Worm (Caenorhabditis elegans): ENCODE data around the gene ampd-1.

ampd-1 gene

DNA sequence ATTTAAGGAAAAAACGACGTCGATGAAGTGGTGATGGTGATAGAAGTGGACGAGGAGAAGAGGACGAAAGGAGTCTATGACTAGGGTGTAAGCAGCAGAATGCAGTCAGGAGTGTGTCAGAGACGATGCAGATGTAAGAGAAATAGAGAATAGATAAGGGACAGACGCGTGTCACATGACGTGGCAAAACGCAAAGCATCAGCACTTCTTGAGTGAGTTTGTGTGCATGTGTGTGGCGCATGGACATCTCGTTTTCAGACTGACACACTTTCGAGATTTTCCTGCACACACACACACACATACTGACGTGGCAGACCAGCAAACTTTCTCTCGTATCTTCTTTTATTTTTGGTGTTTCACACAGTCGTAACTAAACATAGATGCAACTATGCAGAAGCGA is 20.7 kb upstream of the ampd-1 start (continued):
- TF ChIP-seq F23B12.7 (tag; optimal IDR thresholded peaks at IDR 0.05; ENCODE audit: insufficient read depth) (no peak), aptf-2 (GFP tag; conservative IDR thresholded peaks at IDR 0.05) (no peak), attf-6 (GFP tag; IDR thresholded peaks at IDR 0.05) (no peak), ztf-3 (GFP tag; optimal IDR thresholded peaks at IDR 0.05) (no peak), gei-17 (GFP tag; optimal IDR thresholded peaks at IDR 0.05) (no peak), tlf-1 (GFP tag; optimal IDR thresholded peaks at IDR 0.05) (peak; percentile 72), snpc-1.3 (tag; optimal IDR thresholded peaks at IDR 0.05; ENCODE audit: insufficient read depth) (no peak), madf-3 (GFP tag; IDR thresholded peaks at IDR 0.05) (no peak), fkh-3 (tag; optimal IDR thresholded peaks at IDR 0.05) (no peak), madf-8 (GFP tag; conservative IDR thresholded peaks at IDR 0.05) (no peak), mxl-1 (tag; optimal IDR thresholded peaks at IDR 0.05) (no peak), F57C9.4 (tag; optimal IDR thresholded peaks at IDR 0.05) (no peak), egrh-3 (GFP tag; IDR thresholded peaks at IDR 0.05) (0 out of 2 replicates have a peak, but pooled peaks have one; percentile 11), ama-1 (optimal IDR thresholded peaks at IDR 0.05) (no peak), ama-1 (GFP tag; optimal IDR thresholded peaks at IDR 0.05) (no peak), akir-1 (GFP tag; optimal IDR thresholded peaks at IDR 0.05) (no peak), nhr-80 (tag; optimal IDR thresholded peaks at IDR 0.05) (peak; percentile 92), egl-44 (GFP tag; IDR thresholded peaks at IDR 0.05) (peak; percentile 81; the same call in 1 of the 2 replicates), atf-7 (tag; optimal IDR thresholded peaks at IDR 0.05) (peak; percentile 84), ceh-58 (GFP tag; IDR thresholded peaks at IDR 0.05) (no peak), lin-40 (tag; optimal IDR thresholded peaks at IDR 0.05) (peak; percentile 72), let-526 (GFP tag; IDR thresholded peaks at IDR 0.05) (peak; percentile 80), rec-8 (tag; optimal IDR thresholded peaks at IDR 0.05) (no peak), nfyb-1 (GFP tag; IDR thresholded peaks at IDR 0.05) (no peak; the same call in none of the 2 replicates), snpc-3.4 (tag; optimal IDR thresholded peaks at IDR 0.05) (no peak), nfya-2 (GFP tag; IDR thresholded peaks at IDR 0.05) (no peak), ztf-28 (GFP tag; IDR thresholded peaks at IDR 0.05) (no peak), rpc-1 (optimal IDR thresholded peaks at IDR 0.05) (no peak), rpc-1 (tag; optimal IDR thresholded peaks at IDR 0.05) (no peak), ekl-4 (GFP tag; IDR thresholded peaks at IDR 0.05) (no peak), snpc-4 (GFP tag; optimal IDR thresholded peaks at IDR 0.05) (no peak), snpc-4 (tag; optimal IDR thresholded peaks at IDR 0.05) (peak in 3 of 4 experiments; percentile 19 to 56 (median 29)), hmg-20 (GFP tag; IDR thresholded peaks at IDR 0.05) (no peak), Y79H2A.3 (GFP tag; conservative IDR thresholded peaks at IDR 0.05) (no peak), repo-1 (tag; optimal IDR thresholded peaks at IDR 0.05) (peak; percentile 61), F33H1.4 (GFP tag; IDR thresholded peaks at IDR 0.05) (no peak), B0336.3 (GFP tag; IDR thresholded peaks at IDR 0.05) (no peak; the same call in 1 of the 2 replicates), lsl-1 (GFP tag; optimal IDR thresholded peaks at IDR 0.05) (no peak), F57A8.1 (GFP tag; optimal IDR thresholded peaks at IDR 0.05) (no peak), F22D6.2 (tag; optimal IDR thresholded peaks at IDR 0.05) (no peak), pbrm-1 (GFP tag; IDR thresholded peaks at IDR 0.05) (peak; percentile 43; the same call in 1 of the 2 replicates), him-1 (tag; optimal IDR thresholded peaks at IDR 0.05) (no peak), lsy-27 (tag; optimal IDR thresholded peaks at IDR 0.05; ENCODE audit: borderline replicate concordance, insufficient read depth) (no peak), aptf-3 (GFP tag; IDR thresholded peaks at IDR 0.05) (no peak), B0261.1 (tag; optimal IDR thresholded peaks at IDR 0.05) (no peak), unc-62 (GFP tag; optimal IDR thresholded peaks at IDR 0.05) (no peak), ets-4 (GFP tag; optimal IDR thresholded peaks at IDR 0.05) (no peak), ztf-25 (GFP tag; IDR thresholded peaks at IDR 0.05) (no peak), attf-3 (GFP tag; conservative IDR thresholded peaks at IDR 0.05) (no peak), ccch-3 (GFP tag; optimal IDR thresholded peaks at IDR 0.05) (no peak)
